Fruit fly (Drosophila melanogaster): Measurements from ENCODE around the gene rsh.

DNA sequence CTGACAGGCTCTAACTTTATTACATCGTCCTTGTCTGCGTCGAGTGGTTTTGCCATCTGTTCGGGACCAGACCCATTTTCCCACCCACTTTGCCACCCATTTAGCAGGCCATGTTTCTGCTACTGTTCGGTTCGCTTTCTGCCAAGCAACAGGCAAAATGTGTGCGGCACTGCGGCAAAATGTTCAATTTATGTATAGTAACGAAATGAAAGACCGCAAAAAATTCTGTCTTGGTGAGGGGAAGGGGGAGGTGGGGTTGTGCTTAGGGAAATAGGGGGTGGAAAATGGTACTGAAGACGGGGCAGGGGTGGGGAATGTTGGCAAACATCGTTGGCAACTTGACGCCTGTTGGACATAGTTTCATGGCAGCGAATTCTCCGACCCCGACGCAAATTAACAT, 23.9 kb downstream of the rsh start:
- TF ChIP-seq Mnt (GFP tag; optimal IDR thresholded peaks at IDR 0.05) (no peak), ovo (GFP tag; optimal IDR thresholded peaks at IDR 0.05) (no peak), pad (GFP tag; optimal IDR thresholded peaks at IDR 0.05) (no peak), Hr96 (GFP tag; optimal IDR thresholded peaks at IDR 0.05) (no peak), cic (GFP tag; optimal IDR thresholded peaks at IDR 0.05) (no peak), CG11617 (GFP tag; optimal IDR thresholded peaks at IDR 0.05) (no peak), bab1 (GFP tag; optimal IDR thresholded peaks at IDR 0.05) (no peak), CG7101 (tag; optimal IDR thresholded peaks at IDR 0.05) (no peak), CG12768 (GFP tag; optimal IDR thresholded peaks at IDR 0.05) (no peak), tj (GFP tag; optimal IDR thresholded peaks at IDR 0.05) (no peak), toe (GFP tag; optimal IDR thresholded peaks at IDR 0.05) (no peak), cnc (optimal IDR thresholded peaks at IDR 0.05) (no peak)

All from whole organism, adult.